Worm (Caenorhabditis elegans): ENCODE measurements around the gene F22F7.2.

The F22F7.2 gene

DNA sequence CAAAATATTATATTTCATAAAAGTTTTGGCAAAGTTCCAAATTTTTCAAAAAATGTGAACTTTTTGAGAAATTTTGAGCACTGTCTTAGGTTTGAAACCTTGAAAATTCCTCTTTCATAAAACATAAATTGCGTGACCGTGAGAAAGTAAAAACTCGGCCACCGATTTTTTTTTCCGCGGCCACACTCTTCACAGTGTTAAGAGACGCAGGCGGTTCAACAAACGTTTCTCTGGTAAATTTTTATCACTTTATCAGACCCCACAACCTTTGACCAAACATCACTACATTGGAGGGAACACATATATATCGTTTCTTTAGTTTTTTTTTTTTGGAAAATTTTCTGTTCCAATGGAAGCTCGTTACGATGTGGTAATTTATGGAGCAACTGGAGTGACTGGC lies at the start of gene F22F7.2:
F22F7.2 (plus strand) TSS at position 266 of the 400 bp plus-strand sequence.
- TF ChIP-seq nhr-11 (tag; optimal IDR thresholded peaks at IDR 0.05) (no peak), elt-2 (tag; optimal IDR thresholded peaks at IDR 0.05) (peak; percentile 6)

DNA sequence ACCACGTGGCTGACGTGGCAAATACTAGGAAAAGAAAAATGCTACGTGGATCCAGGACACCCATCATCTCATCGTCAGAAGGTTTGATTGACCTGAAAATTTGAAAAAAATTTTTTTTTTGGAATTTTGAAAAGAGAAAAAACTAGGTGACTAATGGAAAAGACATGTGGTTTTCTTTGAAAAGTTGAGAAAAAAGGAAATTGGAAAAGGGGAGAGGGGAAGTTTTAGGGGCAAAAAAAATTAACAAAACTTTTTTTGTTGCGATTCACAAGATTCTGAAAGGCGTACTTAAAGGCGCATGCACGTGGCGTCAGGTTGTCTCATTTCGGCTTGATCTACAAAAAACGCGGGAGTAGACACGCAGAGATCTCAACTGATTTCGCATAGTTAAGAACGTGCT lies 49.8 kb upstream of the F22F7.2 start, which contains the start of gene Y40B10A.9:
Y40B10A.9 (minus strand) TSS at position 101 of the 400 bp plus-strand sequence.
- TF ChIP-seq ref-2 (tag; optimal IDR thresholded peaks at IDR 0.05) (no peak), pha-2 (tag; optimal IDR thresholded peaks at IDR 0.05) (no peak), sox-2 (GFP tag; IDR thresholded peaks at IDR 0.05) (no peak), pha-4 (tag; optimal IDR thresholded peaks at IDR 0.05) (no peak), ceh-9 (tag; optimal IDR thresholded peaks at IDR 0.05) (no peak), gmeb-2 (tag; optimal IDR thresholded peaks at IDR 0.05) (no peak), ceh-48 (tag; optimal IDR thresholded peaks at IDR 0.05) (no peak), sox-4 (tag; optimal IDR thresholded peaks at IDR 0.05) (no peak)

DNA sequence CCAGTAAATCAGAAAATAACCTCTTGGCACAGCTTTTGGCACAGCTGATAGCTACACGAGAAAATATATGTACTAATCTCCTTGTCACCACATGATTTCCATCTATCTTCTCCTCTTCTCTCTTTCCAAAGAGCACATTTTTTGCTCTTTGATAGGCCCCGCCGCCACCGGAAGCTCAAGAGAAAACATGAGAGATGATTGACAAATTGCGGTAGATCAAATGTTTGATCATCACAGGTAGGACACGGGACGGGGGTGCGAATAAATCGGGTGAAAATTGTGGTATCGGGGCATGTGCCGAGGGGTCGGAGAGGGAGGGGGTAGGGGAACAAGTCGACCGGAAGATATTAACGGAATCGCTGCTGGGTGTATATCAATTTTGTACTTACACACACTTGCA lies 46.5 kb upstream of the F22F7.2 start:
- TF ChIP-seq syd-9 (tag; optimal IDR thresholded peaks at IDR 0.05) = no peak
- no peak for TF ChIP-seq lin-11 (tag; optimal IDR thresholded peaks at IDR 0.05)
- TF ChIP-seq unc-42 (tag; optimal IDR thresholded peaks at IDR 0.05) = no peak
- TF ChIP-seq ceh-22 (tag; optimal IDR thresholded peaks at IDR 0.05) = no peak
- peak; percentile 50 for TF ChIP-seq unc-55 (GFP tag; optimal IDR thresholded peaks at IDR 0.05)
- peak; percentile 17 for TF ChIP-seq ceh-18 (tag; optimal IDR thresholded peaks at IDR 0.05)
- no peak for TF ChIP-seq ama-1 (optimal IDR thresholded peaks at IDR 0.05)
- no peak for TF ChIP-seq madf-2 (tag; optimal IDR thresholded peaks at IDR 0.05)

DNA sequence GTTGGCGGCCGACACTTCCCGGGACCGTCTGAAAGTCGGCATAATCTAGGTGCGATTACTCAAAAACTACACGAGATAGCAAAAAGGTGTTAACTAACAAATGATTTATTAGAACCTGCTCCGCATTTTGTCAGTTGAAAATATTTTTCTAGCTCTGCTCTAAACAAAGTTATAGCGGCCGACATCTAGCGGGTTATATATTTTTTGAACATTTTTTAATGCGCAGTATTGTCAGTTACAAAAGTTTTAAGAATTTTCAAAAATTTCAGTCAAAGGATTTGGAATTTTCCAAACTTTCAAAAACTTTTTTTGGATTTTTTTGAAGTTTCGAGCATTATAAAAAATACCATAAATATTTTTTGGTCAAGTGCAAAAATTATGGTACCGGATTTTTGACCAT lies 41.3 kb upstream of the F22F7.2 start:
- TF ChIP-seq ceh-48 (tag; optimal IDR thresholded peaks at IDR 0.05) (no peak), syd-9 (tag; optimal IDR thresholded peaks at IDR 0.05) (no peak), ttx-3 (tag; optimal IDR thresholded peaks at IDR 0.05) (no peak), K02D7.2 (tag; optimal IDR thresholded peaks at IDR 0.05) (no peak), ceh-2 (tag; optimal IDR thresholded peaks at IDR 0.05) (no peak), hlh-8 (tag; optimal IDR thresholded peaks at IDR 0.05) (no peak), ceh-18 (tag; optimal IDR thresholded peaks at IDR 0.05) (no peak), ceh-6 (GFP tag; optimal IDR thresholded peaks at IDR 0.05) (no peak), pax-1 (tag; optimal IDR thresholded peaks at IDR 0.05) (no peak), ets-4 (tag; optimal IDR thresholded peaks at IDR 0.05) (no peak), tbx-7 (tag; optimal IDR thresholded peaks at IDR 0.05) (no peak), lim-6 (tag; optimal IDR thresholded peaks at IDR 0.05) (no peak), F13H6.1 (tag; optimal IDR thresholded peaks at IDR 0.05) (no peak), C08G9.2 (tag; optimal IDR thresholded peaks at IDR 0.05) (no peak), nfya-1 (tag; optimal IDR thresholded peaks at IDR 0.05) (no peak)

DNA sequence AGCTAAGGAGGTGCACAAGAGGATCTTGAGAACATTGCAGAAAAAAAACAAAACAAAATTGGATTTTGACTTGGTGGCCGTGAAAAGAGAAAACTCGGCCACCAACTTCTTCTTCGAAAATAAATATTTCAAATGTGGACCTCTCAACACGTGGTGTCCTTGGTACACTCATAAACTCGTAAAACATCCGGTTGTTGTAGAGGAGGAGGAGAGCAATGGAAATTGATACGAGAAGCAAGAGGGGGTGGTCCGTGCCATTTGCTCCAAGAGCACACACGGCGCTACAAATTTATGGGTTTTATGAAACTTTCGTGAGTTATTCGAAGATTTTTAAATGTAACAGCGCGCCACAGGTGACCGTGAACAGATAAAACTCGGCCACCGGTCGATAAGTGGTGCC lies 40.7 kb upstream of the F22F7.2 start:
- TF ChIP-seq ceh-14 (tag; optimal IDR thresholded peaks at IDR 0.05) (no peak), hlh-8 (tag; optimal IDR thresholded peaks at IDR 0.05) (peak; percentile 16)

DNA sequence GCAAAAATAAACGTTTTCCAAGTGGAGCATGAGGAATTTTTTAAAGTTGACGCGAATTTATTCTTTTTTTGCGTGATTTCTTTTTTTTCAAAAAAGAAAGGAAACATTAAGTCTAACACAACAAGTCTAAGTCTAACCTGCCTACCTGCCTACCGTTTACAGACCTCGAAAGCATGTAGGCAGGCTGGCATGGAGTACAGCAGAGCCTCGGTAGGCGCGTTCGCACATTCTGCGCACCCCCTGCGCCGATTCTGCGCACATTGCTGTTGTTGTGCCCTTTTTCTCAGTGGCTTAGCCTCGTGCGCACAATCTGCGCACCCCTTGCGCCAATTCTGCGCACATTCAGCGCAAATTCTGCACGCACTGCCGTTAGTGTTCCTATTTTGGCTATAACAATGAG lies 38.7 kb upstream of the F22F7.2 start:
- TF ChIP-seq ets-4 (tag; optimal IDR thresholded peaks at IDR 0.05) = no peak
- no peak for TF ChIP-seq sox-4 (tag; optimal IDR thresholded peaks at IDR 0.05)
- TF ChIP-seq syd-9 (tag; optimal IDR thresholded peaks at IDR 0.05) = no peak
- no peak for TF ChIP-seq ztf-16 (tag; optimal IDR thresholded peaks at IDR 0.05)
- TF ChIP-seq gmeb-2 (tag; optimal IDR thresholded peaks at IDR 0.05) = no peak
- TF ChIP-seq K09A11.1 (tag; optimal IDR thresholded peaks at IDR 0.05; ENCODE audit: insufficient read depth) = no peak
- no peak for TF ChIP-seq C38D4.7 (GFP tag; optimal IDR thresholded peaks at IDR 0.05)
- no peak for TF ChIP-seq ceh-31 (tag; optimal IDR thresholded peaks at IDR 0.05)
- TF ChIP-seq ref-2 (tag; optimal IDR thresholded peaks at IDR 0.05) = no peak
- TF ChIP-seq odd-2 (tag; optimal IDR thresholded peaks at IDR 0.05) = no peak
- no peak for TF ChIP-seq T23F11.4 (GFP tag; optimal IDR thresholded peaks at IDR 0.05)
- no peak for TF ChIP-seq pat-9 (tag; optimal IDR thresholded peaks at IDR 0.05)
- no peak for TF ChIP-seq unc-86 (tag; optimal IDR thresholded peaks at IDR 0.05)
- no peak for TF ChIP-seq fkh-6 (tag; optimal IDR thresholded peaks at IDR 0.05)
- no peak for TF ChIP-seq hlh-8 (tag; optimal IDR thresholded peaks at IDR 0.05)
- no peak for TF ChIP-seq ceh-24 (tag; optimal IDR thresholded peaks at IDR 0.05)
